Fruit fly (Drosophila melanogaster) whole organism, wandering third instar larva: Measurements from ENCODE around the gene CG32354.
A peak's percentile ranks its signal among the peaks of the same experiment; 100 is the strongest.

Experiments
- CrebA ChIP-seq: fragments of 200-800 bp; sonication (Bioruptor generic); optimal IDR thresholded peaks from 2 replicates; lab custom pipeline; 2016; ENCODE audit warnings: missing biosample characterization, mild to moderate bottlenecking, missing genetic modification characterization, borderline replicate concordance
- Dfd ChIP-seq: fragments of >200 bp; optimal IDR thresholded peaks from 2 replicates; lab custom pipeline; 2017; ENCODE audit warnings: missing biosample characterization, missing genetic modification characterization
- Dif ChIP-seq: fragments of 200-275, 200-300 bp; sonication (Bioruptor generic); optimal IDR thresholded peaks from 2 replicates; lab custom pipeline; 2018; ENCODE audit warnings: missing biosample characterization, missing genetic modification characterization; ENCODE audit not compliant: partially characterized antibody
- Hr78 ChIP-seq: fragments of >200 bp; optimal IDR thresholded peaks from 2 replicates; lab custom pipeline; 2017; ENCODE audit warnings: missing biosample characterization, missing genetic modification characterization
- Myc ChIP-seq: fragments of >200 bp; optimal IDR thresholded peaks from 2 replicates; lab custom pipeline; 2017
- N ChIP-seq: fragments of >200 bp; optimal IDR thresholded peaks from 2 replicates; lab custom pipeline; 2018; ENCODE audit warnings: missing biosample characterization, missing external identifiers, missing genetic modification characterization
- OdsH ChIP-seq: fragments of 200-800 bp; sonication (Bioruptor generic); optimal IDR thresholded peaks from 2 replicates; lab custom pipeline; 2016; ENCODE audit warnings: missing biosample characterization, mild to moderate bottlenecking, missing genetic modification characterization
- dsf ChIP-seq: sonication (Bioruptor generic); optimal IDR thresholded peaks from 2 replicates; lab custom pipeline; 2016; ENCODE audit warnings: missing biosample characterization, missing genetic modification characterization, borderline replicate concordance
- h ChIP-seq: fragments of 200-800 bp; sonication (Bioruptor generic); optimal IDR thresholded peaks from 3 replicates; lab custom pipeline; 2016; ENCODE audit warnings: missing biosample characterization, mild to moderate bottlenecking, missing genetic modification characterization
- usp ChIP-seq: fragments of >200 bp; optimal IDR thresholded peaks from 2 replicates; lab custom pipeline; 2017; ENCODE audit warnings: missing biosample characterization, missing genetic modification characterization
- woc ChIP-seq: sonication (Bioruptor generic); optimal IDR thresholded peaks from 2 replicates; lab custom pipeline; 2016; ENCODE audit warnings: missing biosample characterization, mild to moderate bottlenecking, missing genetic modification characterization

DNA sequence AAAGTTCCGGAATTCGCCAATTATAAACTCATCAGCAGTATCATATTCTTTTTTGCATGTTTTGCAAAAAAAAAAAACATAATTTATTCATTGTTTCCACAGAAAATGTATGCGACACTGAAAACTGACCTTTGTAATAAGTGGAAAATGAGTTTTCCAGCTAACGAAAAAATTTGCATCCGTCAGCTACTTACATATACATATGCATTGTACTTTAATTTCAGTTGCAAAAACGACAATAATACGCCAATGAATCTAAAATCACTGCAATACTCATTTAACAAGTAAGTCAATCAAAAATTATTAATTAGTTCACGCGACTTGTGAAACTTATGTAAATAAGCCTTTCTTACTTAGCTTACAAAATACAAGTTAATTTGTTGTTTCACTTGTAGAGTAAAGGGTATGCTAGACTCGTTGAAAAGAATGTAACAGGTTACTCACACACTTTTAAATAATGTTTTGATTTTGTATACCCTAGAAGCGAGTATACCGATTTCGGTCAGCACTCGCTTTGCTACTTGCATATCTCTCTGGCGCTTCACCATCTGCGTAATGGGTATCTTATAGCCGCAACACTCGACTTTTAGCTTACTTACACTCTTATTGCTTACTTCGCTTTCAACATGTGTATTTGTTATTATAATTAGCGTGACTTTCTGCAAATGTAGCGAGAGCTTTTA is 23.1 kb downstream of the CG32354 start:
- TF ChIP-seq Myc (lab: Kevin White, UChicago) (no peak), Hr78 (GFP tag; lab: Kevin White, UChicago) (no peak), Dfd (GFP tag; lab: Kevin White, UChicago) (no peak), usp (no peak), Dif (GFP tag; lab: Kevin White, UChicago) (no peak), h (GFP tag; lab: Kevin White, UChicago) (no peak), OdsH (GFP tag; lab: Kevin White, UChicago) (peak; percentile 73), woc (GFP tag; lab: Kevin White, UChicago) (no peak), dsf (GFP tag; lab: Kevin White, UChicago) (no peak), CrebA (GFP tag; lab: Kevin White, UChicago) (no peak), N (GFP tag; lab: Kevin White, UChicago) (no peak)
